ENCODE assay signal across 3 fruit fly cellular contexts in genomic region chr3R:7992100-7992499, dm6.
TF ChIP-seq lines count a peak whose summit lies in the region.

No protein-coding gene starts in this region.

- no peak for TF ChIP-seq CTCF in whole organism, embryonic (GFP tag; optimal IDR thresholded peaks at IDR 0.05; lab: Kevin White, UChicago)

TF ChIP-seq in whole organism, embryonic, 481 proteins besides CTCF, POLR2A, EP300 and RAD21:
- TF ChIP-seq Hr51 (GFP tag; optimal IDR thresholded peaks at IDR 0.05; lab: Kevin White, UChicago) (peak in 1 of 2 experiments; percentile 13), CG17359 (tag; optimal IDR thresholded peaks at IDR 0.05; lab: Kevin White, UChicago) (no peak), gem (tag; optimal IDR thresholded peaks at IDR 0.05; lab: Kevin White, UChicago) (peak; percentile 16), her (GFP tag; optimal IDR thresholded peaks at IDR 0.05; lab: Kevin White, UChicago) (no peak), sna (GFP tag; IDR thresholded peaks at IDR 0.05; lab: Robert Waterston, UW; ENCODE audit: partially characterized antibody) (no peak), CG18476 (GFP tag; optimal IDR thresholded peaks at IDR 0.05; lab: Kevin White, UChicago) (no peak)

TF ChIP-seq in whole organism, prepupa, 60 proteins besides CTCF, POLR2A, EP300 and RAD21 (continues in another document):
- TF ChIP-seq esn (GFP tag; optimal IDR thresholded peaks at IDR 0.05; lab: Kevin White, UChicago) (no peak), Eip93F (GFP tag; optimal IDR thresholded peaks at IDR 0.05; lab: Kevin White, UChicago) (no peak), OdsH (GFP tag; optimal IDR thresholded peaks at IDR 0.05; lab: Kevin White, UChicago) (peak; percentile 30), Ets21C (GFP tag; optimal IDR thresholded peaks at IDR 0.05; lab: Kevin White, UChicago) (no peak), CG11762 (GFP tag; optimal IDR thresholded peaks at IDR 0.05; lab: Kevin White, UChicago; ENCODE audit: insufficient read depth) (peak; percentile 16), CG6854 (GFP tag; optimal IDR thresholded peaks at IDR 0.05; lab: Kevin White, UChicago) (no peak), Smox (GFP tag; optimal IDR thresholded peaks at IDR 0.05; lab: Kevin White, UChicago) (no peak), CG6163 (GFP tag; IDR thresholded peaks at IDR 0.05; lab: Robert Waterston, UW) (0 out of 3 replicates have a peak, but pooled peaks have one; percentile 24), CG11294 (GFP tag; IDR thresholded peaks at IDR 0.05; lab: Robert Waterston, UW) (no peak), Met (GFP tag; optimal IDR thresholded peaks at IDR 0.05; lab: Kevin White, UChicago) (no peak), Blimp-1 (GFP tag; optimal IDR thresholded peaks at IDR 0.05; lab: Kevin White, UChicago) (no peak), Lpt (GFP tag; optimal IDR thresholded peaks at IDR 0.05; lab: Kevin White, UChicago) (no peak), eg (GFP tag; IDR thresholded peaks at IDR 0.05; lab: Robert Waterston, UW) (peak; percentile 70), CG8119 (GFP tag; IDR thresholded peaks at IDR 0.05; lab: Robert Waterston, UW) (peak; percentile 33; the same call in 2 of the 3 replicates), CG6792 (GFP tag; optimal IDR thresholded peaks at IDR 0.05; lab: Kevin White, UChicago) (no peak), CG10669 (GFP tag; optimal IDR thresholded peaks at IDR 0.05; lab: Kevin White, UChicago) (no peak), CG3919 (GFP tag; optimal IDR thresholded peaks at IDR 0.05; lab: Kevin White, UChicago) (peak; percentile 4), CG1621 (tag; optimal IDR thresholded peaks at IDR 0.05; lab: Kevin White, UChicago) (no peak), pdm3 (GFP tag; optimal IDR thresholded peaks at IDR 0.05; lab: Kevin White, UChicago) (no peak), CG4318 (GFP tag; optimal IDR thresholded peaks at IDR 0.05; lab: Kevin White, UChicago) (peak; percentile 68), CG10631 (GFP tag; optimal IDR thresholded peaks at IDR 0.05; lab: Kevin White, UChicago) (no peak), CG7368 (GFP tag; optimal IDR thresholded peaks at IDR 0.05; lab: Kevin White, UChicago) (no peak), CG16779 (tag; optimal IDR thresholded peaks at IDR 0.05; lab: Kevin White, UChicago) (no peak), CG8632 (GFP tag; optimal IDR thresholded peaks at IDR 0.05; lab: Kevin White, UChicago) (no peak), CG11902 (GFP tag; optimal IDR thresholded peaks at IDR 0.05; lab: Kevin White, UChicago) (no peak), Eip75B (GFP tag; optimal IDR thresholded peaks at IDR 0.05; lab: Kevin White, UChicago) (no peak), svp (GFP tag; lab: Kevin White, UChicago) (no peak), CG31627 (GFP tag; optimal IDR thresholded peaks at IDR 0.05; lab: Kevin White, UChicago) (no peak), spab (GFP tag; optimal IDR thresholded peaks at IDR 0.05; lab: Kevin White, UChicago) (no peak), CG15336 (GFP tag; IDR thresholded peaks at IDR 0.05; lab: Robert Waterston, UW) (peak; percentile 55; the same call in 1 of the 2 replicates), dac (GFP tag; optimal IDR thresholded peaks at IDR 0.05; lab: Kevin White, UChicago) (no peak), Eip78C (GFP tag; lab: Kevin White, UChicago) (peak; percentile 75), fd59A (GFP tag; optimal IDR thresholded peaks at IDR 0.05; lab: Kevin White, UChicago) (no peak), CG9139 (GFP tag; optimal IDR thresholded peaks at IDR 0.05; lab: Kevin White, UChicago) (no peak), CG34406 (GFP tag; optimal IDR thresholded peaks at IDR 0.05; lab: Kevin White, UChicago) (no peak), CG6276 (GFP tag; optimal IDR thresholded peaks at IDR 0.05; lab: Kevin White, UChicago) (peak; percentile 67), Ets96B (tag; optimal IDR thresholded peaks at IDR 0.05; lab: Kevin White, UChicago) (no peak), Sox15 (GFP tag; optimal IDR thresholded peaks at IDR 0.05; lab: Kevin White, UChicago) (no peak), Gug (GFP tag; IDR thresholded peaks at IDR 0.05; lab: Robert Waterston, UW) (no peak), fd85E (GFP tag; optimal IDR thresholded peaks at IDR 0.05; lab: Kevin White, UChicago) (no peak), Sox102F (GFP tag; optimal IDR thresholded peaks at IDR 0.05; lab: Kevin White, UChicago) (no peak), fkh (GFP tag; optimal IDR thresholded peaks at IDR 0.05; lab: Kevin White, UChicago) (no peak), cyc (GFP tag; optimal IDR thresholded peaks at IDR 0.05; lab: Kevin White, UChicago) (no peak), vri (GFP tag; optimal IDR thresholded peaks at IDR 0.05; lab: Kevin White, UChicago) (no peak), lz (GFP tag; optimal IDR thresholded peaks at IDR 0.05; lab: Kevin White, UChicago) (no peak)

TF ChIP-seq in whole organism, pupa, 21 proteins besides CTCF, POLR2A, EP300 and RAD21:
- TF ChIP-seq CG32121 (GFP tag; IDR thresholded peaks at IDR 0.05; lab: Robert Waterston, UW) (peak; percentile 24; the same call in 1 of the 2 replicates), CG8301 (tag; optimal IDR thresholded peaks at IDR 0.05; lab: Kevin White, UChicago) (peak; percentile 48), CG14655 (GFP tag; optimal IDR thresholded peaks at IDR 0.05; lab: Kevin White, UChicago) (peak; percentile 38), CG8159 (tag; optimal IDR thresholded peaks at IDR 0.05; lab: Kevin White, UChicago) (peak; percentile 7), CG4496 (GFP tag; IDR thresholded peaks at IDR 0.05; lab: Robert Waterston, UW) (peak; percentile 55; the same call in 2 of the 3 replicates), CG10348 (GFP tag; IDR thresholded peaks at IDR 0.05; lab: Robert Waterston, UW) (no peak), EcR (GFP tag; optimal IDR thresholded peaks at IDR 0.05; lab: Kevin White, UChicago) (no peak)
